Fruit fly (Drosophila melanogaster) S2 (cell line): ENCODE measurements around the gene CG14820.

Experiments
- CG8478 ChIP-seq: fragments of >200 bp; optimal IDR thresholded peaks from 2 replicates; lab custom pipeline; 2018
- CTCF ChIP-seq, 2 experiments: fragments of >200 bp; optimal IDR thresholded peaks; 2 replicates each; lab custom pipeline; 2018

- TF ChIP-seq CTCF (optimal IDR thresholded peaks at IDR 0.05; lab: Kevin White, UChicago), result no peak
- no peak for TF ChIP-seq CG8478 (lab: Kevin White, UChicago)
Measured at dm6 chr3L:6978030-6978683, 45.4 kb downstream of the CG14820 start.
